Worm (Caenorhabditis elegans): ENCODE data around the gene R04E5.9.

- TF ChIP-seq hnd-1 (tag; optimal IDR thresholded peaks at IDR 0.05) (no peak), tra-4 (tag; optimal IDR thresholded peaks at IDR 0.05) (no peak), hmg-4 (GFP tag; optimal IDR thresholded peaks at IDR 0.05) (no peak), ama-1 (optimal IDR thresholded peaks at IDR 0.05) (no peak), hmbx-1 (tag; optimal IDR thresholded peaks at IDR 0.05) (no peak), pes-1 (GFP tag; IDR thresholded peaks at IDR 0.05) (no peak), B0310.2 (tag; optimal IDR thresholded peaks at IDR 0.05) (no peak), ceh-13 (GFP tag; optimal IDR thresholded peaks at IDR 0.05) (no peak), ceh-36 (tag; optimal IDR thresholded peaks at IDR 0.05) (no peak), ets-7 (tag; optimal IDR thresholded peaks at IDR 0.05) (no peak), tbx-11 (GFP tag; IDR thresholded peaks at IDR 0.05) (no peak), flt-1 (GFP tag; IDR thresholded peaks at IDR 0.05) (no peak)
These were observed 20.2 kb upstream of the R04E5.9 start, which contains the start of gene C28G1.6 for ce11 chrX:8831162-8831561.
